Worm (Caenorhabditis elegans): Measurements from ENCODE around the gene spp-16.
A peak's percentile ranks its signal among the peaks of the same experiment; 100 is the strongest.

The spp-16 gene

DNA sequence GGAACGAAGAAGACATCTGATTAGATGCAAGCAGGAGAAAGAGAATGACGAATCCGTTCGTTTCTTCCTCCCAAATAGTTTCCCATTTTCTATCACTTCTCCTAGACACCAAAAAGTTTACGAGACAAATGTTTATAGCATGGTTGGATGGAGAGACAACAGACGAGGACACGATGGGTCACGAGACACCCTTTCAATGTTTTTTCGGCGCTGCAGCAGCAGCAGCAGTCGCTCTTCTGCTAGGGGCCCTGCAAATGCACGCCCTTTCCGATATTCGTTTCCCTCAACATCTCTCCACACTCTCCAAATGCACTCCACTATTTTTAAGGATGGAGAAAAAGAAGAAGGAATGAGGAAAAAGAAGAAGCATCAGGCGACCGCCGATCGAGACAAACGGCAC lies 42.8 kb downstream of the spp-16 start (continued):
- TF ChIP-seq dmd-4 (tag; optimal IDR thresholded peaks at IDR 0.05; ENCODE audit: borderline replicate concordance) (peak; percentile 60), ref-2 (tag; optimal IDR thresholded peaks at IDR 0.05) (peak; percentile 25), ztf-16 (tag; optimal IDR thresholded peaks at IDR 0.05) (no peak), ceh-18 (tag; optimal IDR thresholded peaks at IDR 0.05) (peak; percentile 96), elt-2 (tag; optimal IDR thresholded peaks at IDR 0.05) (no peak), che-1 (tag; optimal IDR thresholded peaks at IDR 0.05) (no peak), Y22D7AL.16 (tag; optimal IDR thresholded peaks at IDR 0.05) (no peak), ceh-34 (tag; optimal IDR thresholded peaks at IDR 0.05) (peak; percentile 72), sdc-2 (tag; optimal IDR thresholded peaks at IDR 0.05) (no peak), sox-4 (tag; optimal IDR thresholded peaks at IDR 0.05) (no peak), nhr-232 (tag; optimal IDR thresholded peaks at IDR 0.05) (no peak), C38D4.7 (GFP tag; optimal IDR thresholded peaks at IDR 0.05) (no peak), fkh-6 (tag; optimal IDR thresholded peaks at IDR 0.05) (no peak), ceh-31 (tag; optimal IDR thresholded peaks at IDR 0.05) (peak; percentile 73), ceh-9 (tag; optimal IDR thresholded peaks at IDR 0.05) (no peak), ceh-14 (tag; optimal IDR thresholded peaks at IDR 0.05) (peak; percentile 21), dve-1 (tag; optimal IDR thresholded peaks at IDR 0.05) (no peak), ets-4 (tag; optimal IDR thresholded peaks at IDR 0.05) (no peak), pros-1 (tag; optimal IDR thresholded peaks at IDR 0.05) (peak; percentile 41), odd-2 (tag; optimal IDR thresholded peaks at IDR 0.05) (no peak)

DNA sequence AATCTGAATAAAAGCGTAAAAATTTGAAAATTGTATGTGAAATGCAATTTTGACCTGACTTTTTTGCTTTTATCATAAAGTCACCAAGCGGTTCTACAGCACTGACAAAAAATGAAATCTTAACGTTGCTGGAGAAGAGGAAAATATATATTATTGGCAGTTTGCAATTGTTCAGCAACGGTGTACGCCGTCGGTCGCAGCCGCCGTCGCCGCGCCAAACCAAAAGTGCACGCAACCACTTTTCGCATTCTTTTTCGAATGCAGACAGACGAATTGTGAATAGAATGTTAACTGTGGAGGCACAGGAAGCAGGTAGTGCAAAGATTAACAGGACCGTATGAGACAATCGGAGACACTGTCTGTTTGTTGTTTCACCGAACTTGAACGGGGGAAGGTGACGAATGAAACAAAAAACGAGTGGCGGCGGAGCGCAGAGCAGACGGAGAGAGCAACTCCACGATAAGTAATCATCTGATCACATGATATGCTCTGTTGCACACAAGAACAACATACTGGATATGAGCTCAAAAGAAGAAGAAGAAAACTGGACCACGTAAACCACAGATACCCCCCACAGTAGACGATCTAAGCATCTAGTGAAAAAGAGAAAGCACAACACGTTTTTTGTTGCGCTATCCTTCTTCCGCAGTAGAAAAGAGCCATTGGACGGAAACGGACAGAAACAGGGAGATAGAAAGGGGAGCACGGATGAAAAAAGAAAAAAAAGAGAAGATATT lies 44.0 kb downstream of the spp-16 start:
- no peak for TF ChIP-seq pax-1 (tag; optimal IDR thresholded peaks at IDR 0.05)
- TF ChIP-seq hlh-8 (tag; optimal IDR thresholded peaks at IDR 0.05) = no peak
- no peak for TF ChIP-seq lim-6 (tag; optimal IDR thresholded peaks at IDR 0.05)
- TF ChIP-seq unc-42 (tag; optimal IDR thresholded peaks at IDR 0.05) = peak; percentile 29
- TF ChIP-seq hlh-30 (tag; optimal IDR thresholded peaks at IDR 0.05; ENCODE audit: insufficient read depth) = peak; percentile 27
- TF ChIP-seq K02D7.2 (tag; optimal IDR thresholded peaks at IDR 0.05) = peak; percentile 21
- TF ChIP-seq C38D4.7 (GFP tag; optimal IDR thresholded peaks at IDR 0.05) = no peak
- TF ChIP-seq ceh-18 (tag; optimal IDR thresholded peaks at IDR 0.05) = peak; percentile 45
- TF ChIP-seq mec-3 (tag; optimal IDR thresholded peaks at IDR 0.05; ENCODE audit: borderline replicate concordance) = no peak
- no peak for TF ChIP-seq ceh-9 (tag; optimal IDR thresholded peaks at IDR 0.05)
- TF ChIP-seq elt-4 (tag; optimal IDR thresholded peaks at IDR 0.05) = no peak
- no peak for TF ChIP-seq odd-2 (tag; optimal IDR thresholded peaks at IDR 0.05)
- TF ChIP-seq che-1 (tag; optimal IDR thresholded peaks at IDR 0.05) = no peak
- no peak for TF ChIP-seq dmd-4 (tag; optimal IDR thresholded peaks at IDR 0.05; ENCODE audit: borderline replicate concordance)
- no peak for TF ChIP-seq ceh-6 (GFP tag; optimal IDR thresholded peaks at IDR 0.05)
- no peak for TF ChIP-seq gmeb-2 (tag; optimal IDR thresholded peaks at IDR 0.05)
- TF ChIP-seq ceh-14 (tag; optimal IDR thresholded peaks at IDR 0.05) = no peak

DNA sequence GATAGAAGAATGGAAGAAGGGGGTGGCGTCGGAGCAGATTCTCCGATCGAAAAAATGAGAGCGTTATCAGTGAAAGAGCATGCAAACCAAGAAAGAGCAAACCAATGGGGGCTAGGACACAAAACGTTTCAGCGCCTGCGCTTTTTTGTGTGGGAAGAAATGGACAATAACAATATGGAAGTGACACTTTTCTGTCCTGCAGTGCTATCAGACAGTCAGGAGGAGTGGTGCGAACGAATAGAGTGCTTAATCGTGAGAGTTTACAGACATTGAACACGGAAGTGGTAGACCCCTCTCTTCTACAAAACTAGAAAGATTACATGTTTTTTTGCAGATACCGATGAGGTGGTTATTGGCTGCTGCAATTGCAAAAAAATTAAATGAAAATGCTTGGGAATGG lies 45.7 kb downstream of the spp-16 start:
- TF ChIP-seq pqm-1 (tag; optimal IDR thresholded peaks at IDR 0.05) (peak; percentile 35), ceh-30 (tag; optimal IDR thresholded peaks at IDR 0.05) (no peak)

DNA sequence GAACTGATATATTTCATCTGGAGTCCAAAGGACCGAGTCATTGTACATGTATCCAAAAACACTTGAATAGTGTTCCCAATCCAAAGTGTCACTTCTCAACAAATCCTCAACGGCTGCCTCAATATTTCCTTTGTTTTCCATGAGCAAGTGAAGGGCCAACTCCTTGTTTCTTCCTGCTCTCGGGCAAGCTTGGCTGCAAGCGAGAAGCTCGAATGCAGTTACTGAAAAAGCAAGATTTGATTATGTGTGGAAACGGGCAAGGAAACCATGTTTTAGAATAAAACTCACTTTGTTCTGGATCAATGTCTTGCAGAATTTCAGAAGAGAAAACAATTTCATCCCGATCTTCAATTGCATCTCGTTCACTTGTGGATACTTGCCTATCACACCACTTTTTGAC lies 46.9 kb downstream of the spp-16 start:
- TF ChIP-seq K02D7.2 (tag; optimal IDR thresholded peaks at IDR 0.05) = no peak
- TF ChIP-seq dve-1 (tag; optimal IDR thresholded peaks at IDR 0.05) = no peak
- TF ChIP-seq pha-2 (tag; optimal IDR thresholded peaks at IDR 0.05) = no peak
- no peak for TF ChIP-seq ama-1 (optimal IDR thresholded peaks at IDR 0.05)
- no peak for TF ChIP-seq unc-55 (GFP tag; optimal IDR thresholded peaks at IDR 0.05)

Data from whole organism, late embryonic.